Worm (Caenorhabditis elegans) whole organism, L3 larva: ENCODE measurements around the gene eelo-2.

Experiments used
- aly-2 ChIP-seq: fragments of 150-350 bp; optimal IDR thresholded peaks from 2 replicates; lab custom pipeline; 2014; ENCODE audit warnings: missing biosample characterization, missing genetic modification characterization
- ceh-82 ChIP-seq: fragments of 150-350 bp; optimal IDR thresholded peaks from 2 replicates; lab custom pipeline; 2014; ENCODE audit warnings: missing biosample characterization, missing genetic modification characterization
- fos-1 ChIP-seq: fragments of 150-350 bp; optimal IDR thresholded peaks from 2 replicates; lab custom pipeline; 2014; ENCODE audit warnings: missing biosample characterization, missing genetic modification characterization
- nhr-12 ChIP-seq: fragments of 150-350 bp; optimal IDR thresholded peaks from 2 replicates; lab custom pipeline; 2014; ENCODE audit warnings: missing biosample characterization, missing genetic modification characterization
- nhr-25 ChIP-seq: sonication (generic microtip); optimal IDR thresholded peaks from 2 replicates; lab custom pipeline; 2017; ENCODE audit warnings: missing biosample characterization, missing genetic modification characterization
- nhr-76 ChIP-seq: fragments of 150-350 bp; sonication (generic microtip); optimal IDR thresholded peaks from 5 replicates; lab custom pipeline; 2014; ENCODE audit warnings: missing biosample characterization, missing genetic modification characterization
- pqm-1 ChIP-seq: fragments of 150-350 bp; optimal IDR thresholded peaks from 2 replicates; lab custom pipeline; 2017; ENCODE audit warnings: missing biosample characterization, missing genetic modification characterization, inconsistent platforms
- skn-1 ChIP-seq: fragments of 150-350 bp; optimal IDR thresholded peaks from 2 replicates; lab custom pipeline; 2014; ENCODE audit warnings: missing biosample characterization, missing genetic modification characterization
- snpc-4 ChIP-seq: fragments of 150-350 bp; optimal IDR thresholded peaks from 2 replicates; lab custom pipeline; 2014; ENCODE audit warnings: missing biosample characterization, missing genetic modification characterization
- ztf-4 ChIP-seq: fragments of 150-350 bp; optimal IDR thresholded peaks from 2 replicates; lab custom pipeline; 2014; ENCODE audit warnings: missing biosample characterization, missing genetic modification characterization

DNA sequence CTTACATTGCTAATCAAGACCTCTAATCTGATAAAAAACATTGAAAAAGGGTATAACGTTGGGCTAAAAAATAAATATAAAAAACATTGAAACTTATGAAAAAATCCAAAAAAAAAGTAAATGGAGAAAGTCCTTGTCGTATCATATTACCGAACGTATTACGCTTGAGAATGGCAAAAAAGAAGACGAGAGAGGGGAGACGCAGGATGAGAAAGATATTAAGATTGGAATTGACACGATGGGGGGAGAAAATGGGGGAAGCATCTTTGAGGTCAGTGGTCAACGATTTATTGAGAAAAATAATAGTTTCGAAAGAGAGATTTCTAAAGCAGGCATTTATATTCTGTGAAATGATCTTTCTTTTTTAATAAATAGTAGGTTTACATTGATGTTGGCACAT is 40.6 kb upstream of the eelo-2 start:
- TF ChIP-seq nhr-25 (tag; lab: Kevin White, UChicago), result no peak
- no peak for TF ChIP-seq fos-1
- TF ChIP-seq pqm-1, result no peak
- TF ChIP-seq aly-2 (tag; lab: Kevin White, UChicago), result no peak
- TF ChIP-seq ceh-82 (tag; lab: Kevin White, UChicago), result no peak
- no peak for TF ChIP-seq ztf-4
- TF ChIP-seq skn-1 (tag; lab: Kevin White, UChicago), result no peak
- TF ChIP-seq snpc-4, result no peak
- no peak for TF ChIP-seq nhr-76 (tag; lab: Kevin White, UChicago)
- no peak for TF ChIP-seq nhr-12
